Worm (Caenorhabditis elegans): ENCODE results near the gene pqn-92.

The pqn-92 gene

DNA sequence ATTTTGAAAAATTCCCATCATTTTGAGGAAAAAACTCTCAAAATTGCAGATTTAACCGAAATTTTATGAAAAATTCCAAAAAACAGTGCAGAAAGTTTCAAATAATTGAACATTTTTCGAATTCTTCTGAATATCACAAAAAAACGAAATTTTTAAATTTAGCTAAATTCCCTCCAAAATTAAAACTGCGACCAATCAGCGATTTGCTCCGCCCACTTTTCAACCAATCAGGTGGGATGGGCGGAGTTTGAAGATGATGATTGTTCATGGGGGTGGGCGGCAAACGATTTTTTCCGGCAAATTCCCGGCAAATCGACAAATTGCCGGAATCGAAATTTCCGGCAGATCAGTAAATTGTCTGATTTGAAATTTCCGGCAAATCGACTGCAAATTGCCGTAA lies 26.7 kb downstream of the pqn-92 start:
- peak; percentile 80 for TF ChIP-seq nfya-1 (tag; optimal IDR thresholded peaks at IDR 0.05)
- TF ChIP-seq eyg-1 (tag; optimal IDR thresholded peaks at IDR 0.05), result no peak
- TF ChIP-seq dmd-4 (tag; optimal IDR thresholded peaks at IDR 0.05; ENCODE audit: borderline replicate concordance), result no peak

DNA sequence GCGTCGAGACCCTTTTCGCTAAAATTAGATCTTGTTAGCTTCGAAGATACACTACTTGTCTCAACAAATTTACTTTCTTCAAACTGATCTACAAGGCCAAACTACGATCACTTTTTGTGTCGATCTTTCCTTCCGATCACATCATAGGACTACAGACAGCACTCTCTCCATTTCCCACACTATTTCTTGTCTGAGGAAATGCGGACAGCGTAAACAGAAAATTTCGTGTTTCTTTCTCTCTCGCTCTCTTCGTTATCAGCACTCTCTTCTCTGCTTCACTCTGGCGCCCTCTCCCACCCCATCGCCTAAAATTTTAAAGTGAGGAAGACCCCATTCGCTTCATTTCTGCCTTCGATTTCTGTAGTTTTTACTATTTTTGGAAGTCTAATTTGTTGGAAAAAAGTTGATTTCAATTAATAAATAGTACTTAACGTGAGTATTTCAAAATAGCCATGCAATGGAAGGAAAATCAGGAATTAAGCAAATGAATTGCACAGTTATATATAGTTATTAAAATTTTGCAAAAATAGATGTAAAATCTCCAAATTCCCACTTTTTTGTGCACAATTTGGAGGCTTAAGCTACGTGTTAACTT lies 27.9 kb downstream of the pqn-92 start:
- TF ChIP-seq pros-1 (tag; optimal IDR thresholded peaks at IDR 0.05), result no peak
- peak; percentile 15 for TF ChIP-seq unc-42 (tag; optimal IDR thresholded peaks at IDR 0.05)
- TF ChIP-seq ceh-18 (tag; optimal IDR thresholded peaks at IDR 0.05), result peak; percentile 20
- TF ChIP-seq unc-55 (GFP tag; optimal IDR thresholded peaks at IDR 0.05), result peak; percentile 80
- TF ChIP-seq hlh-30 (tag; optimal IDR thresholded peaks at IDR 0.05; ENCODE audit: insufficient read depth), result peak; percentile 19
- peak; percentile 62 for TF ChIP-seq nfya-1 (tag; optimal IDR thresholded peaks at IDR 0.05)
- no peak for TF ChIP-seq syd-9 (tag; optimal IDR thresholded peaks at IDR 0.05)

ce11 chrIII:12344940-12345339 lies 37.4 kb downstream of the pqn-92 start:
- TF ChIP-seq ceh-31 (tag; optimal IDR thresholded peaks at IDR 0.05), result no peak
- no peak for TF ChIP-seq sdc-2 (tag; optimal IDR thresholded peaks at IDR 0.05)
- TF ChIP-seq gmeb-2 (tag; optimal IDR thresholded peaks at IDR 0.05), result no peak
- peak; percentile 99 for TF ChIP-seq nfya-1 (tag; optimal IDR thresholded peaks at IDR 0.05)

- TF ChIP-seq mec-3 (tag; optimal IDR thresholded peaks at IDR 0.05; ENCODE audit: borderline replicate concordance) (no peak), nfya-1 (tag; optimal IDR thresholded peaks at IDR 0.05) (peak; percentile 81), zip-5 (tag; optimal IDR thresholded peaks at IDR 0.05) (no peak), sox-2 (GFP tag; IDR thresholded peaks at IDR 0.05) (no peak)
Observed at ce11 chrIII:12349027-12349426, 41.4 kb downstream of the pqn-92 start.

DNA sequence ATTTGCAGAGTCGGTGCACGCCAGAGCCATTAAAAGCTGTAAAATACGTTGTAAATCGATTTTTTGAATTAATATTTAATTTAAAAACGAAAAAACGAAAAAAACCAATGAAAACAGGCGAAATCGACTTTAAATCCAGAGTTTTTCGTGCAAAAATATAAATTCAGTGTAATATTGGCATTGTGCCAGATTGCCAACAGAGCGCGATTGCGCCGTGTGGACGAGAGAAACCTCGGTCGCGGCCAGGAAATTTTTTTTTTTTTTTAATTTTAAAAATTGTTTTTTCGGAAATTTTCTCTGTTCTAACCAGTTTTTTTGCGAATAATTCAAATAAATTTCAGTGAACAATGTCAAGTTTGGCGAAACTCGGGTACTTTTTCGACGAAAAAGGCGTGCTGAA lies 43.7 kb downstream of the pqn-92 start, which contains the start of the genes pph-4.1 and Y75B8A.31:
TSS of gene pph-4.1 (minus strand) at position 36 of the 400 bp plus-strand sequence.
TSS of gene Y75B8A.31 (plus strand) at position 342 of the 400 bp plus-strand sequence.
- no peak for TF ChIP-seq hlh-15 (tag; optimal IDR thresholded peaks at IDR 0.05)
- TF ChIP-seq eyg-1 (tag; optimal IDR thresholded peaks at IDR 0.05), result peak; percentile 36
- TF ChIP-seq ceh-34 (tag; optimal IDR thresholded peaks at IDR 0.05), result peak; percentile 58
- TF ChIP-seq pha-2 (tag; optimal IDR thresholded peaks at IDR 0.05), result peak; percentile 16
- no peak for TF ChIP-seq pros-1 (tag; optimal IDR thresholded peaks at IDR 0.05)
- peak; percentile 67 for TF ChIP-seq nfya-1 (tag; optimal IDR thresholded peaks at IDR 0.05)
- TF ChIP-seq madf-2 (tag; optimal IDR thresholded peaks at IDR 0.05), result no peak
- TF ChIP-seq ztf-16 (tag; optimal IDR thresholded peaks at IDR 0.05), result peak; percentile 24
- peak; percentile 8 for TF ChIP-seq lin-11 (tag; optimal IDR thresholded peaks at IDR 0.05)
- peak; percentile 88 for TF ChIP-seq tbx-2 (tag; optimal IDR thresholded peaks at IDR 0.05)
- TF ChIP-seq C08G9.2 (tag; optimal IDR thresholded peaks at IDR 0.05), result peak; percentile 93
- no peak for TF ChIP-seq sox-2 (GFP tag; IDR thresholded peaks at IDR 0.05)
- TF ChIP-seq fkh-6 (tag; optimal IDR thresholded peaks at IDR 0.05), result peak; percentile 27
- TF ChIP-seq unc-42 (tag; optimal IDR thresholded peaks at IDR 0.05), result peak; percentile 69
- peak; percentile 71 for TF ChIP-seq ceh-14 (tag; optimal IDR thresholded peaks at IDR 0.05)
- peak; percentile 34 for TF ChIP-seq syd-9 (tag; optimal IDR thresholded peaks at IDR 0.05)
- no peak for TF ChIP-seq gmeb-2 (tag; optimal IDR thresholded peaks at IDR 0.05)
- TF ChIP-seq ceh-22 (tag; optimal IDR thresholded peaks at IDR 0.05), result no peak
- peak; percentile 19 for TF ChIP-seq ttx-3 (tag; optimal IDR thresholded peaks at IDR 0.05)
- peak; percentile 54 for TF ChIP-seq pqm-1 (tag; optimal IDR thresholded peaks at IDR 0.05)
- TF ChIP-seq nhr-232 (tag; optimal IDR thresholded peaks at IDR 0.05), result no peak
- no peak for TF ChIP-seq che-1 (tag; optimal IDR thresholded peaks at IDR 0.05)
- peak; percentile 35; the same call in 1 of the 2 replicates for TF ChIP-seq unc-3 (GFP tag; conservative IDR thresholded peaks at IDR 0.05)
- TF ChIP-seq unc-3 (tag; optimal IDR thresholded peaks at IDR 0.05), result peak; percentile 49
- no peak for TF ChIP-seq hlh-30 (tag; optimal IDR thresholded peaks at IDR 0.05; ENCODE audit: insufficient read depth)
- TF ChIP-seq K09A11.1 (tag; optimal IDR thresholded peaks at IDR 0.05; ENCODE audit: insufficient read depth), result no peak
- no peak for TF ChIP-seq T23F11.4 (GFP tag; optimal IDR thresholded peaks at IDR 0.05)
- TF ChIP-seq unc-86 (tag; optimal IDR thresholded peaks at IDR 0.05), result peak; percentile 53
- peak; percentile 72 for TF ChIP-seq pat-9 (tag; optimal IDR thresholded peaks at IDR 0.05)
- TF ChIP-seq pha-4 (tag; optimal IDR thresholded peaks at IDR 0.05), result no peak
- peak; percentile 77 for TF ChIP-seq elt-2 (tag; optimal IDR thresholded peaks at IDR 0.05)
- peak; percentile 83 for TF ChIP-seq hlh-8 (tag; optimal IDR thresholded peaks at IDR 0.05)
- no peak for TF ChIP-seq sox-4 (tag; optimal IDR thresholded peaks at IDR 0.05)
- TF ChIP-seq ceh-31 (tag; optimal IDR thresholded peaks at IDR 0.05), result peak; percentile 95
- peak; percentile 35 for TF ChIP-seq ahr-1 (tag; optimal IDR thresholded peaks at IDR 0.05)
- peak; percentile 60 for TF ChIP-seq ceh-18 (tag; optimal IDR thresholded peaks at IDR 0.05)
- no peak for TF ChIP-seq fkh-10 (GFP tag; optimal IDR thresholded peaks at IDR 0.05)

Data from whole organism, late embryonic.